Fruit fly (Drosophila melanogaster) whole organism: ENCODE results near the gene Nepl19.

Source experiments
- CG8478 ChIP-seq: fragments of >200 bp; optimal IDR thresholded peaks from 2 replicates; lab custom pipeline; 2018; ENCODE audit warnings: inconsistent platforms
- psq ChIP-seq: fragments of >200 bp; optimal IDR thresholded peaks from 2 replicates; lab custom pipeline; 2017
- usp ChIP-seq: fragments of >200 bp; optimal IDR thresholded peaks from 2 replicates; lab custom pipeline; 2017; ENCODE audit warnings: missing biosample characterization, missing genetic modification characterization, mixed read lengths

DNA sequence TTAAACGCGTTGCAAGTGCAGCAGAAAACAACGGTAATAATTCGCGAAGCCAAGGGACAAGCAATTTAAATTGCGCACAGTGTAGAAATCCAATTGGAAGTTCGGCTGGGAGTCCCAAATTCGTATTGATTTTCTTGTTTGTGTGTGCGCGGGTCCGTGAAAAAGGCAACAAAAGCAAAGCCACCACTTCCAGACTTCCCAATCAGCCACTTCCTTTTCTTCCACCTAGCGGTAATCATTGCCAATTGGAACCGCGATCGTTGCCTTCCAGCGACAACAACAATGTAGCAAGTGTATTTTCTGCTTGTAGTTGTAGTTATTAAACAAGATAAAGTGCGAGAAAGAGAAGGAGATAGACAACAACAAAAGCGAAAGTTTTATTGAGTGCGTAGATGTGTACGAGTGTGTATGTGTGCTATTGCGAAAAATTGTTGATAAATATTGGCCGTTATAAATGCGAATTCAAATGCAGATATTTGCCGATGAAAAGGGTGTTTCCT, 34.5 kb downstream of the Nepl19 start:
- no peak for TF ChIP-seq psq (lab: Kevin White, UChicago)
- TF ChIP-seq CG8478 (lab: Kevin White, UChicago), result no peak
- TF ChIP-seq usp (GFP tag; lab: Kevin White, UChicago), result no peak
